Fruit fly (Drosophila melanogaster): ENCODE results near the gene AP-1mu.

Gene AP-1mu

DNA sequence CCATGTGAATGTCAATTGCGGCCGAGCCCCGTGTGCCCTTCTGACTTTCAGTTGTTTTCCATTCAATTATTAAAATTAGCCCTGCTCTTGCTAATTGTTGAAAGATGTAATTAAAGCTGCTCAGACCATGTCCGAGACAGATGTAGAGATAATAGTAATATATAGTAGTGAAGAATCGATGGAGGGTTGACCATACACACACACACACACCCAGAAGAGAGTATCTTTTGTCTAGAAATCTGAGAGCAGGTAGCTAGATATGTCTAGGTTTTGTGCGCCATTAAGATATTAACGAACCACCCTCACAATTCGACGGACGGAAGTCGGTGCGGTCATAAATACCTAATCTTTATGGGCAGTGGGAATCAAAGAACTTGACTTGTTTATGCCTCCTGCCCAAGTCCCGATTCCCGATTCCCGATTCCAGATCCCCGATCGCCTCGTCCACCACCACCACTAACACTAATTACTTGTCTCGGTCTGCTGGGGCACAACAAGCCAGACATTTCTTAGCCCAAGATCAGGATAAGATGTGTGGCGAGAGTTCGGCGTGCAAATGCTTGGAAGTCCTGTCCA, 45.2 kb upstream of the AP-1mu start:
- TF ChIP-seq sage (GFP tag; optimal IDR thresholded peaks at IDR 0.05) (no peak), h (GFP tag; optimal IDR thresholded peaks at IDR 0.05) (no peak), lola (GFP tag; optimal IDR thresholded peaks at IDR 0.05) (no peak), OdsH (GFP tag; optimal IDR thresholded peaks at IDR 0.05) (no peak), Dif (GFP tag; optimal IDR thresholded peaks at IDR 0.05; ENCODE audit: partially characterized antibody) (no peak), ey (GFP tag; optimal IDR thresholded peaks at IDR 0.05) (no peak), Jra (GFP tag; optimal IDR thresholded peaks at IDR 0.05) (no peak), pan (optimal IDR thresholded peaks at IDR 0.05) (no peak), CG32264 (GFP tag; optimal IDR thresholded peaks at IDR 0.05) (no peak), br (GFP tag; optimal IDR thresholded peaks at IDR 0.05) (no peak), Vsx2 (GFP tag; optimal IDR thresholded peaks at IDR 0.05; ENCODE audit: partially characterized antibody) (no peak), Dfd (GFP tag; optimal IDR thresholded peaks at IDR 0.05) (no peak), Hr83 (GFP tag; optimal IDR thresholded peaks at IDR 0.05; ENCODE audit: poor library complexity, severe bottlenecking) (no peak), GATAd (GFP tag; optimal IDR thresholded peaks at IDR 0.05) (no peak), Hr78 (GFP tag; optimal IDR thresholded peaks at IDR 0.05) (no peak)

DNA sequence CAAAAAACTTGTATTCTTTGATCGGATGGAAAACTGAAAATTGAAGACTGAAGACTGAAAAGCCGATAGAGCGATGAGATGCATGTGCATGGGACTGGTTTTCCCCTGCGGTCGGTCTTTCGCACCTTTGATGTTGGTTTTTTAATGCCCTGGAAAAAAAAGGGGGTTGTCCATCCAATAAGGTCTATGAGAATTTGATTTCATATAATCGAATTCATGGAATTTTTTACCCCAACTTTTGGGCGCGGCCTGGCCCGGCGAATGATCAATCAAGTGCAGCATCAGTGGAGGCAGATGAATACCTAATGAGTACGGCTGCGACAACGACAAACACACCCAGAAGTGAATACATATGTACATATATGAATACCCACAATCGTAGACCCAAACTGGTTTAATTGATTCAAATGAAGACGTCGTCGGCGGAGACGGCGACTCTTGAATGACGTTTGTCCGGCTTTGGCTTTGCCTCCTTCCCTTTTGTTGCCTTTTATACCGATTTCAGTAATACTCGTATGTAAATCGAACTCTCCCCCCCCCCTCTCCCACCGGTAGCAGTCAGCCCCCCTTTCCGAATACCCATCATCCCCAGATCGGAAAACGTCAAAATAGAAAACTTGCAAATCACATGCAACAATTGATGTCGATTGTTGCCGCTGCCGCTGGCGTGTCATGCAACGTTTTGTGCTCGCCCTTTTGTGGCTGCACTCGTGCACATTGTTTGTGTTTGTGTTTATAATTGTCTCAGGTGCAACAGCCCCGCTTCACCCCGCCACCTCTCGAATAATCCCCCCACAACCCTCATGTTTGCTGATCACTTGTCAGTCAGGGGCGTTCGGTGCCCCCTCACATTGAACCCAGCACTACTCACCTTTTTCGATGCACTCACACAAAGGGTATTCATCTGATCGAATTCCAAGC, 44.0 kb upstream of the AP-1mu start:
- no peak for TF ChIP-seq Hr83 (GFP tag; optimal IDR thresholded peaks at IDR 0.05; ENCODE audit: poor library complexity, severe bottlenecking)

DNA sequence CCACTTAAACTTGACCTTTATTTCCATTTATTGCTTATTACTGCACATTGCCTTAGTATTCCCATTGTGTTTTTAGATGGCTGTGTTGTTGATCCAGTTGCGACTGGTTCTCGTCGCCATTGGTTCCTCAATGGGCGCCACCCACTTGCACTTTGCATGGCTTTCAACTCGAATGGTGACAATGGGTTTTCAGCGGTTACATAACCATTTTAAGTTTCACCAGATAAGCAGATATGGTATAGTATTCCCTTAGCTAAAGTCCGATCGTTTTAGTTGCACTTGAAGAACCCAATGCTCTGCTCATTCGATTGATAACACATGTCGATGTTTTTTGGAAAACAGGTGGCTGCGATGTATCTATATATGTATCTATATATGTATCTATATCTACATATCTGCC, 42.6 kb upstream of the AP-1mu start:
- TF ChIP-seq Hr83 (GFP tag; optimal IDR thresholded peaks at IDR 0.05; ENCODE audit: poor library complexity, severe bottlenecking) = peak; percentile 39
- no peak for TF ChIP-seq Sp1 (GFP tag; optimal IDR thresholded peaks at IDR 0.05)

- TF ChIP-seq sv (GFP tag; optimal IDR thresholded peaks at IDR 0.05) (no peak), pan (optimal IDR thresholded peaks at IDR 0.05) (no peak), jim (GFP tag; optimal IDR thresholded peaks at IDR 0.05) (no peak), CrebA (GFP tag; optimal IDR thresholded peaks at IDR 0.05; ENCODE audit: borderline replicate concordance) (no peak), Vsx2 (GFP tag; optimal IDR thresholded peaks at IDR 0.05; ENCODE audit: partially characterized antibody) (no peak), rgr (GFP tag; optimal IDR thresholded peaks at IDR 0.05) (peak; percentile 20), Jra (GFP tag; optimal IDR thresholded peaks at IDR 0.05) (no peak), CG32264 (GFP tag; optimal IDR thresholded peaks at IDR 0.05) (no peak), dl (GFP tag; optimal IDR thresholded peaks at IDR 0.05; ENCODE audit: insufficient read depth in 1 of 2, partially characterized antibody in 2 of 2) (no peak), HLH106 (tag; optimal IDR thresholded peaks at IDR 0.05) (no peak), usp (GFP tag; optimal IDR thresholded peaks at IDR 0.05) (no peak), brk (GFP tag; optimal IDR thresholded peaks at IDR 0.05) (no peak), N (GFP tag; optimal IDR thresholded peaks at IDR 0.05) (no peak), fru (GFP tag; optimal IDR thresholded peaks at IDR 0.05) (no peak), Hnf4 (GFP tag; optimal IDR thresholded peaks at IDR 0.05) (no peak), CG9705 (GFP tag; optimal IDR thresholded peaks at IDR 0.05) (no peak), Hr78 (GFP tag; optimal IDR thresholded peaks at IDR 0.05) (no peak), dmrt93B (GFP tag; optimal IDR thresholded peaks at IDR 0.05) (no peak), Rel (GFP tag; optimal IDR thresholded peaks at IDR 0.05) (no peak), Rel (tag; optimal IDR thresholded peaks at IDR 0.05) (no peak), psq (GFP tag; optimal IDR thresholded peaks at IDR 0.05) (peak; percentile 30), br (GFP tag; optimal IDR thresholded peaks at IDR 0.05) (no peak), Myc (optimal IDR thresholded peaks at IDR 0.05) (no peak), Abd-B (GFP tag; optimal IDR thresholded peaks at IDR 0.05) (no peak), Mio (GFP tag; optimal IDR thresholded peaks at IDR 0.05) (no peak), lola (GFP tag; optimal IDR thresholded peaks at IDR 0.05) (no peak), dsf (GFP tag; optimal IDR thresholded peaks at IDR 0.05; ENCODE audit: borderline replicate concordance) (no peak), sage (GFP tag; optimal IDR thresholded peaks at IDR 0.05) (no peak), OdsH (GFP tag; optimal IDR thresholded peaks at IDR 0.05) (peak; percentile 27), ey (GFP tag; optimal IDR thresholded peaks at IDR 0.05) (no peak), foxo (GFP tag; optimal IDR thresholded peaks at IDR 0.05) (peak in 1 of 2 experiments; percentile 41), h (GFP tag; optimal IDR thresholded peaks at IDR 0.05) (peak; percentile 31), Hr83 (GFP tag; optimal IDR thresholded peaks at IDR 0.05; ENCODE audit: poor library complexity, severe bottlenecking) (no peak), Sp1 (GFP tag; optimal IDR thresholded peaks at IDR 0.05) (peak; percentile 51), GATAd (GFP tag; optimal IDR thresholded peaks at IDR 0.05) (no peak), Dfd (GFP tag; optimal IDR thresholded peaks at IDR 0.05) (no peak), tai (GFP tag; optimal IDR thresholded peaks at IDR 0.05) (no peak), woc (GFP tag; optimal IDR thresholded peaks at IDR 0.05) (no peak), Dif (GFP tag; optimal IDR thresholded peaks at IDR 0.05; ENCODE audit: partially characterized antibody) (no peak)
Measured at dm6 chr3R:9600558-9600959, 41.2 kb upstream of the AP-1mu start.
